Fruit fly (Drosophila melanogaster): ENCODE results near the gene Sfp36F.

DNA sequence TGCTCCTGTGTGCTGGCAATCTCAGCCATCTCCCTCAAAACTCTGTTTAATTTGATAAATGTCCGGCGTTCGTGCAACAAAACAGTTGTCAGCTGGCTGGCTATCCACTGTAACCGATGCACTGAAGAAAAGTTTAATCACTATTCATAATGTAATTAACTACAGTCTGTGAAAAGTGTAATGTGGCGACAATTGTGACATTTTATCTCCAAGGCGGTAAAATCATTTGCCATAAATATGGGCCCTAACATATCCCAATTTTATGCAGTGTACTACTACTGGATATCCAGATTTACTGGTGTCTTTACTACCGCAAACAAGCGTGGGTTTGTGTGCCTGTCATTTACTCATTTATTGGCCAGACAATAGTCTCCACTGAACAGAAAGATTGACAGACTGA is 36.4 kb downstream of the Sfp36F start:
- TF ChIP-seq CG17806 (tag; optimal IDR thresholded peaks at IDR 0.05) (peak; percentile 60), CG8301 (tag; optimal IDR thresholded peaks at IDR 0.05) (peak; percentile 77), CG10348 (GFP tag; IDR thresholded peaks at IDR 0.05) (no peak), D1 (tag; optimal IDR thresholded peaks at IDR 0.05) (no peak), EcR (GFP tag; optimal IDR thresholded peaks at IDR 0.05) (no peak), Ets98B (GFP tag; IDR thresholded peaks at IDR 0.05) (peak; percentile 71), Pif1B (GFP tag; optimal IDR thresholded peaks at IDR 0.05) (peak; percentile 24)

Measured in whole organism, pupa.